Worm (Caenorhabditis elegans) whole organism, L3 larva: ENCODE data around the gene gldi-7.

Source experiments
- R02D3.7 ChIP-seq: fragments of 150-350 bp; optimal IDR thresholded peaks from 2 replicates; lab custom pipeline; 2014; ENCODE audit warnings: missing biosample characterization, missing genetic modification characterization
- ZK546.5 ChIP-seq: sonication (generic microtip); optimal IDR thresholded peaks from 2 replicates; lab custom pipeline; 2017; ENCODE audit warnings: missing biosample characterization, missing genetic modification characterization
- aly-2 ChIP-seq: fragments of 150-350 bp; optimal IDR thresholded peaks from 2 replicates; lab custom pipeline; 2014; ENCODE audit warnings: missing biosample characterization, missing genetic modification characterization
- ama-1 ChIP-seq: fragments of 150-350 bp; optimal IDR thresholded peaks from 2 replicates; lab custom pipeline; 2018
- ceh-16 ChIP-seq: sonication (generic microtip); optimal IDR thresholded peaks from 2 replicates; lab custom pipeline; 2017; ENCODE audit warnings: missing biosample characterization, missing genetic modification characterization
- ceh-28 ChIP-seq: fragments of 150-350 bp; optimal IDR thresholded peaks from 2 replicates; lab custom pipeline; 2014; ENCODE audit warnings: missing biosample characterization, missing genetic modification reagents, missing genetic modification characterization
- ceh-82 ChIP-seq: fragments of 150-350 bp; optimal IDR thresholded peaks from 2 replicates; lab custom pipeline; 2014; ENCODE audit warnings: missing biosample characterization, missing genetic modification characterization
- ceh-9 ChIP-seq: sonication (generic microtip); optimal IDR thresholded peaks from 2 replicates; lab custom pipeline; 2018; ENCODE audit warnings: missing biosample characterization, missing genetic modification characterization
- daf-12 ChIP-seq: fragments of 150-350 bp; optimal IDR thresholded peaks from 2 replicates; lab custom pipeline; 2014; ENCODE audit warnings: missing biosample characterization, missing genetic modification reagents, missing genetic modification characterization
- egl-5 ChIP-seq: fragments of 150-350 bp; optimal IDR thresholded peaks from 2 replicates; lab custom pipeline; 2017; ENCODE audit warnings: missing biosample characterization, missing genetic modification reagents, missing genetic modification characterization, inconsistent platforms
- elt-1 ChIP-seq: fragments of 150-350 bp; optimal IDR thresholded peaks from 2 replicates; lab custom pipeline; 2014; ENCODE audit warnings: missing biosample characterization, missing genetic modification characterization
- elt-2 ChIP-seq: sonication (generic microtip); optimal IDR thresholded peaks from 2 replicates; lab custom pipeline; 2016; ENCODE audit warnings: missing genetic modification reagents, mild to moderate bottlenecking, missing genetic modification characterization, missing compliant biosample characterization
- eor-1 ChIP-seq, 2 experiments: fragments of 150-350 bp; optimal IDR thresholded peaks; 2 replicates each; lab custom pipeline; 2014 to 2018; ENCODE audit warnings: missing biosample characterization in 2 of 2, missing genetic modification characterization in 2 of 2
- fkh-2 ChIP-seq: fragments of 150-350 bp; optimal IDR thresholded peaks from 2 replicates; lab custom pipeline; 2014; ENCODE audit warnings: missing biosample characterization, missing genetic modification reagents, missing genetic modification characterization
- fos-1 ChIP-seq: fragments of 150-350 bp; optimal IDR thresholded peaks from 2 replicates; lab custom pipeline; 2014; ENCODE audit warnings: missing biosample characterization, missing genetic modification characterization
- hmg-11 ChIP-seq: sonication (generic microtip); optimal IDR thresholded peaks from 2 replicates; lab custom pipeline; 2016; ENCODE audit warnings: missing genetic modification characterization, missing compliant biosample characterization
- jun-1 ChIP-seq: fragments of 150-350 bp; optimal IDR thresholded peaks from 2 replicates; lab custom pipeline; 2014; ENCODE audit warnings: missing biosample characterization, missing genetic modification reagents, missing genetic modification characterization
- lin-15B ChIP-seq: fragments of 150-350 bp; optimal IDR thresholded peaks from 2 replicates; lab custom pipeline; 2014; ENCODE audit warnings: missing biosample characterization, missing genetic modification characterization
- lsy-12 ChIP-seq: sonication (generic microtip); optimal IDR thresholded peaks from 2 replicates; lab custom pipeline; 2016; ENCODE audit warnings: mild to moderate bottlenecking, missing genetic modification characterization, missing compliant biosample characterization
- mdl-1 ChIP-seq: fragments of 150-350 bp; optimal IDR thresholded peaks from 2 replicates; lab custom pipeline; 2014; ENCODE audit warnings: missing biosample characterization, missing genetic modification characterization
- mml-1 ChIP-seq: fragments of 150-350 bp; sonication (generic microtip); optimal IDR thresholded peaks from 3 replicates; lab custom pipeline; 2014; ENCODE audit warnings: missing biosample characterization, missing genetic modification characterization
- nhr-11 ChIP-seq: fragments of 150-350 bp; optimal IDR thresholded peaks from 2 replicates; lab custom pipeline; 2014; ENCODE audit warnings: missing biosample characterization, missing genetic modification characterization
- nhr-12 ChIP-seq: fragments of 150-350 bp; optimal IDR thresholded peaks from 2 replicates; lab custom pipeline; 2014; ENCODE audit warnings: missing biosample characterization, missing genetic modification characterization
- nhr-23 ChIP-seq: fragments of 150-350 bp; optimal IDR thresholded peaks from 2 replicates; lab custom pipeline; 2014; ENCODE audit warnings: missing biosample characterization, missing genetic modification reagents, missing genetic modification characterization
- nhr-25 ChIP-seq: sonication (generic microtip); optimal IDR thresholded peaks from 2 replicates; lab custom pipeline; 2017; ENCODE audit warnings: missing biosample characterization, missing genetic modification characterization
- nhr-28 ChIP-seq: fragments of 150-350 bp; optimal IDR thresholded peaks from 2 replicates; lab custom pipeline; 2014; ENCODE audit warnings: missing biosample characterization, missing genetic modification characterization
- nhr-43 ChIP-seq: sonication (generic microtip); optimal IDR thresholded peaks from 2 replicates; lab custom pipeline; 2016; ENCODE audit warnings: mild to moderate bottlenecking, missing genetic modification characterization, missing compliant biosample characterization; ENCODE audit not compliant: poor library complexity, severe bottlenecking
- nhr-67 ChIP-seq: fragments of 150-350 bp; optimal IDR thresholded peaks from 2 replicates; lab custom pipeline; 2014; ENCODE audit warnings: missing biosample characterization, missing genetic modification characterization
- nhr-76 ChIP-seq: fragments of 150-350 bp; sonication (generic microtip); optimal IDR thresholded peaks from 5 replicates; lab custom pipeline; 2014; ENCODE audit warnings: missing biosample characterization, missing genetic modification characterization
- nhr-77 ChIP-seq: fragments of 150-350 bp; optimal IDR thresholded peaks from 2 replicates; lab custom pipeline; 2014; ENCODE audit warnings: missing biosample characterization, missing genetic modification characterization
- pha-4 ChIP-seq: fragments of 150-350 bp; optimal IDR thresholded peaks from 2 replicates; lab custom pipeline; 2014; ENCODE audit warnings: missing biosample characterization, missing genetic modification reagents, missing genetic modification characterization
- pqm-1 ChIP-seq: fragments of 150-350 bp; optimal IDR thresholded peaks from 2 replicates; lab custom pipeline; 2017; ENCODE audit warnings: missing biosample characterization, missing genetic modification characterization, inconsistent platforms
- sea-2 ChIP-seq: fragments of 150-350 bp; sonication (generic microtip); optimal IDR thresholded peaks from 4 replicates; lab custom pipeline; 2014; ENCODE audit warnings: missing biosample characterization, missing genetic modification reagents, missing genetic modification characterization
- skn-1 ChIP-seq: fragments of 150-350 bp; optimal IDR thresholded peaks from 2 replicates; lab custom pipeline; 2014; ENCODE audit warnings: missing biosample characterization, missing genetic modification characterization
- snpc-4 ChIP-seq: fragments of 150-350 bp; optimal IDR thresholded peaks from 2 replicates; lab custom pipeline; 2014; ENCODE audit warnings: missing biosample characterization, missing genetic modification characterization
- tbx-2 ChIP-seq: sonication (generic microtip); optimal IDR thresholded peaks from 2 replicates; lab custom pipeline; 2016; ENCODE audit warnings: mild to moderate bottlenecking, missing genetic modification characterization, missing compliant biosample characterization
- unc-39 ChIP-seq: sonication (generic microtip); optimal IDR thresholded peaks from 4 replicates; lab custom pipeline; 2017; ENCODE audit warnings: missing biosample characterization, missing genetic modification characterization
- unc-62 ChIP-seq: fragments of 150-350 bp; sonication (generic microtip); optimal IDR thresholded peaks from 4 replicates; lab custom pipeline; 2014; ENCODE audit warnings: missing biosample characterization, missing genetic modification reagents, missing genetic modification characterization
- ztf-11 ChIP-seq: fragments of 150-350 bp; optimal IDR thresholded peaks from 2 replicates; lab custom pipeline; 2014; ENCODE audit warnings: missing biosample characterization, missing genetic modification characterization
- ztf-4 ChIP-seq: fragments of 150-350 bp; optimal IDR thresholded peaks from 2 replicates; lab custom pipeline; 2014; ENCODE audit warnings: missing biosample characterization, missing genetic modification characterization

Gene gldi-7

ce11 chrII:8529176-8529698 is 1.8 kb downstream of the gldi-7 start:
- TF ChIP-seq R02D3.7 (tag; lab: Kevin White, UChicago): no peak
- peak; percentile 11 for TF ChIP-seq nhr-23 (tag; lab: Kevin White, UChicago)
- TF ChIP-seq nhr-25 (tag; lab: Kevin White, UChicago): peak; percentile 50
- no peak for TF ChIP-seq aly-2 (tag; lab: Kevin White, UChicago)
- TF ChIP-seq lin-15B: no peak
- no peak for TF ChIP-seq egl-5 (tag; lab: Kevin White, UChicago)

- TF ChIP-seq nhr-43 (tag; lab: Kevin White, UChicago): no peak
- no peak for TF ChIP-seq ztf-11 (tag; lab: Kevin White, UChicago)
- peak; percentile 33 for TF ChIP-seq lin-15B
- no peak for TF ChIP-seq mml-1
- peak; percentile 13 for TF ChIP-seq elt-2 (tag; lab: Kevin White, UChicago)
- peak; percentile 71 for TF ChIP-seq pha-4
- peak; percentile 67 for TF ChIP-seq nhr-23 (tag; lab: Kevin White, UChicago)
- no peak for TF ChIP-seq nhr-12 (tag; lab: Kevin White, UChicago)
- TF ChIP-seq nhr-67 (tag; lab: Kevin White, UChicago): no peak
- TF ChIP-seq ceh-16: no peak
- peak; percentile 71 for TF ChIP-seq snpc-4 (tag; lab: Kevin White, UChicago)
- TF ChIP-seq hmg-11 (tag; lab: Kevin White, UChicago): peak; percentile 1
These were observed 5.8 kb downstream of the gldi-7 start, which contains the start of the genes prp-9 and mrps-18B for ce11 chrII:8525133-8525736. Gene prp-9 (minus strand): TSS chrII:8525396. Gene mrps-18B (plus strand): TSS chrII:8525681.

- TF ChIP-seq fkh-2 (tag; lab: Kevin White, UChicago) (no peak), ZK546.5 (tag; lab: Kevin White, UChicago) (no peak), ceh-9 (tag; lab: Kevin White, UChicago) (no peak), R02D3.7 (tag; lab: Kevin White, UChicago) (no peak)
These were observed 10.4 kb downstream of the gldi-7 start, which contains the start of gene cht-2 for ce11 chrII:8520625-8521024. Gene cht-2 (plus strand): TSS chrII:8520925.

ce11 chrII:8518210-8518609 is 12.8 kb downstream of the gldi-7 start, which contains the start of gene T13H5.8:
Gene T13H5.8 (plus strand): TSS chrII:8518510.
- TF ChIP-seq ceh-28 (tag; lab: Kevin White, UChicago): no peak
- no peak for TF ChIP-seq sea-2 (GFP tag; lab: Kevin White, UChicago)
- TF ChIP-seq fos-1 (tag; lab: Kevin White, UChicago): no peak
- TF ChIP-seq nhr-76: no peak
- TF ChIP-seq ztf-11 (tag; lab: Kevin White, UChicago): no peak
- TF ChIP-seq ztf-4 (tag; lab: Kevin White, UChicago): no peak
- TF ChIP-seq nhr-28 (tag; lab: Kevin White, UChicago): no peak
- TF ChIP-seq nhr-25 (tag; lab: Kevin White, UChicago): no peak
- no peak for TF ChIP-seq nhr-23 (tag; lab: Kevin White, UChicago)
- TF ChIP-seq ama-1 (lab: Kevin White, UChicago): no peak

- no peak for TF ChIP-seq ama-1 (lab: Kevin White, UChicago)
- TF ChIP-seq elt-1: no peak
- TF ChIP-seq mdl-1: no peak
- TF ChIP-seq ceh-9 (tag; lab: Kevin White, UChicago): no peak
- TF ChIP-seq aly-2 (tag; lab: Kevin White, UChicago): no peak
- TF ChIP-seq mml-1: no peak
- TF ChIP-seq ztf-11 (tag; lab: Kevin White, UChicago): no peak
- TF ChIP-seq nhr-43 (tag; lab: Kevin White, UChicago): peak; percentile 58
- no peak for TF ChIP-seq daf-12 (tag; lab: Kevin White, UChicago)
- no peak for TF ChIP-seq unc-39 (tag; lab: Kevin White, UChicago)
- TF ChIP-seq egl-5 (tag; lab: Kevin White, UChicago): no peak
- TF ChIP-seq lin-15B: peak; percentile 85
- no peak for TF ChIP-seq nhr-77 (tag; lab: Kevin White, UChicago)
- TF ChIP-seq hmg-11 (tag; lab: Kevin White, UChicago): no peak
- TF ChIP-seq jun-1 (tag; lab: Kevin White, UChicago): no peak
- TF ChIP-seq ZK546.5 (tag; lab: Kevin White, UChicago): no peak
- peak; percentile 46 for TF ChIP-seq R02D3.7 (tag; lab: Kevin White, UChicago)
- TF ChIP-seq elt-2 (tag; lab: Kevin White, UChicago): peak; percentile 42
- TF ChIP-seq ceh-82 (tag; lab: Kevin White, UChicago): no peak
- TF ChIP-seq nhr-25 (tag; lab: Kevin White, UChicago): peak; percentile 52
- TF ChIP-seq fos-1 (tag; lab: Kevin White, UChicago): no peak
- TF ChIP-seq nhr-67 (tag; lab: Kevin White, UChicago): no peak
- peak; percentile 28 for TF ChIP-seq nhr-76
- TF ChIP-seq ceh-16: no peak
- no peak for TF ChIP-seq unc-62 (GFP tag; lab: Kevin White, UChicago)
- TF ChIP-seq ceh-28 (tag; lab: Kevin White, UChicago): no peak
- TF ChIP-seq pha-4: peak; percentile 92
- TF ChIP-seq skn-1 (tag; lab: Kevin White, UChicago): no peak
- peak; percentile 14 for TF ChIP-seq lsy-12 (tag; lab: Kevin White, UChicago)
- TF ChIP-seq nhr-11 (tag; lab: Kevin White, UChicago): no peak
- TF ChIP-seq eor-1 (tag; optimal IDR thresholded peaks at IDR 0.05; lab: Kevin White, UChicago): no peak
- no peak for TF ChIP-seq nhr-12 (tag; lab: Kevin White, UChicago)
- no peak for TF ChIP-seq pqm-1
- TF ChIP-seq tbx-2: no peak
- TF ChIP-seq sea-2 (GFP tag; lab: Kevin White, UChicago): no peak
- no peak for TF ChIP-seq nhr-28 (tag; lab: Kevin White, UChicago)
These were observed 14.2 kb downstream of the gldi-7 start, which contains the start of gene rnh-2 for ce11 chrII:8516783-8517182. Gene rnh-2 (plus strand): TSS chrII:8517150.
